Worm (Caenorhabditis elegans) whole organism, early embryonic: Measurements from ENCODE around the gene athp-2.

ENCODE experiments used
- B0310.2 ChIP-seq: sonication (generic microtip); optimal IDR thresholded peaks from 2 replicates; lab custom pipeline; 2016; ENCODE audit warnings: mild to moderate bottlenecking, missing genetic modification characterization, missing compliant biosample characterization
- F13C5.2 ChIP-seq: sonication (generic microtip); optimal IDR thresholded peaks from 2 replicates; lab custom pipeline; 2017; ENCODE audit warnings: mild to moderate bottlenecking, missing genetic modification characterization, inconsistent platforms, missing compliant biosample characterization
- aly-1 ChIP-seq: sonication (generic microtip); optimal IDR thresholded peaks from 2 replicates; lab custom pipeline; 2016; ENCODE audit warnings: missing genetic modification characterization, missing compliant biosample characterization
- ama-1 ChIP-seq: fragments of 150-350 bp; optimal IDR thresholded peaks from 2 replicates; lab custom pipeline; 2014
- ceh-13 ChIP-seq: fragments of 200-800 bp; sonication (Bioruptor generic); optimal IDR thresholded peaks from 2 replicates; lab custom pipeline; 2018; ENCODE audit warnings: mild to moderate bottlenecking, missing genetic modification characterization, missing compliant biosample characterization
- ceh-36 ChIP-seq: sonication (generic microtip); optimal IDR thresholded peaks from 2 replicates; lab custom pipeline; 2016; ENCODE audit warnings: missing genetic modification characterization, inconsistent platforms, missing compliant biosample characterization
- ets-7 ChIP-seq: sonication (generic microtip); optimal IDR thresholded peaks from 2 replicates; lab custom pipeline; 2016; ENCODE audit warnings: missing genotype, missing genetic modification characterization, missing compliant biosample characterization
- flt-1 ChIP-seq: fragments of 200-800 bp; sonication (Bioruptor generic); IDR thresholded peaks from 2 replicates; pipeline ENCODE4 v1.3.6; 2022; ENCODE audit warnings: missing genetic modification characterization, missing compliant biosample characterization
- hmbx-1 ChIP-seq: sonication (generic microtip); optimal IDR thresholded peaks from 2 replicates; lab custom pipeline; 2016; ENCODE audit warnings: mild to moderate bottlenecking, missing genetic modification characterization, missing compliant biosample characterization
- hmg-4 ChIP-seq: fragments of 200-800 bp; sonication (Bioruptor generic); optimal IDR thresholded peaks from 2 replicates; lab custom pipeline; 2018; ENCODE audit warnings: mild to moderate bottlenecking, missing genetic modification characterization, missing compliant biosample characterization
- hnd-1 ChIP-seq: sonication (generic microtip); optimal IDR thresholded peaks from 2 replicates; lab custom pipeline; 2016; ENCODE audit warnings: missing genetic modification characterization, missing compliant biosample characterization
- pes-1 ChIP-seq: fragments of 200-800 bp; sonication (Bioruptor generic); IDR thresholded peaks from 2 replicates; pipeline ENCODE4 v1.3.6; 2022; ENCODE audit warnings: missing genetic modification reagents, missing genetic modification characterization, missing compliant biosample characterization
- scrt-1 ChIP-seq: fragments of 200-800 bp; sonication (Bioruptor generic); IDR thresholded peaks from 2 replicates; pipeline ENCODE4 v1.3.6; 2022; ENCODE audit warnings: missing genetic modification characterization, missing compliant biosample characterization
- sea-1 ChIP-seq: fragments of 200-800 bp; sonication (Bioruptor generic); conservative IDR thresholded peaks from 2 replicates; pipeline ENCODE4 v1.3.6; 2022; ENCODE audit warnings: missing genetic modification characterization, missing compliant biosample characterization
- tbx-11 ChIP-seq: fragments of 200-800 bp; sonication (Bioruptor generic); IDR thresholded peaks from 2 replicates; pipeline ENCODE4 v1.3.6; 2022; ENCODE audit warnings: missing genetic modification characterization, missing compliant biosample characterization
- tbx-37 ChIP-seq: fragments of 200-800 bp; sonication (Bioruptor generic); conservative IDR thresholded peaks from 2 replicates; pipeline ENCODE4 v1.3.6; 2022; ENCODE audit warnings: missing genetic modification reagents, missing genetic modification characterization, missing compliant biosample characterization
- tra-4 ChIP-seq: sonication (generic microtip); optimal IDR thresholded peaks from 2 replicates; lab custom pipeline; 2017; ENCODE audit warnings: missing genetic modification characterization, missing compliant biosample characterization

Gene athp-2

DNA sequence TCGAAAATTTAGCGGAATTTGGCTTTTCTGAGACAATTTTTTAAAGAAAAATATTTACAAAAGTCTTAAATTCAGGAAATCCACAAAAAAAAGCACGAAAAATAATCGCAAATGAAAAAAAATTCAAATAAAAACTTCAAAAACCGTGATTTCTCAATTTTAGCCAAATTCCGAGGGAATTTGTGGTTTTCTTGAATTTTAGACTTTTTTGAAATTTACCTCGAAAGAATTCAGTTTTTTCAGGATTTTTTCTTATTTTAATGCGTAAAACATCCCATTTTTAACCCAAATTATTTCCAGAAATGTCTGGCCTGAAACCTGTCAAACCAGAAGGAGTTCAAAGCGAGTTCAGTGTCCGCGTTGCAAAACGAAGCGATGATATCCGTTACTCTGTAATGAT lies 38.7 kb upstream of the athp-2 start, which contains the start of gene gtf-2F1:
TSS of gene gtf-2F1 (plus strand) at position 301 of the 400 bp plus-strand sequence.
- no peak for TF ChIP-seq tbx-37 (GFP tag; lab: Robert Waterston, UW)
- no peak for TF ChIP-seq scrt-1 (GFP tag; lab: Robert Waterston, UW)
- TF ChIP-seq ceh-36 (tag; lab: Kevin White, UChicago) = no peak
- no peak for TF ChIP-seq sea-1 (GFP tag; lab: Robert Waterston, UW)
- no peak for TF ChIP-seq ets-7 (tag; lab: Kevin White, UChicago)
- no peak for TF ChIP-seq tra-4 (tag; lab: Kevin White, UChicago)
- TF ChIP-seq hmbx-1 (tag; lab: Kevin White, UChicago) = no peak
- TF ChIP-seq F13C5.2 = no peak
- no peak for TF ChIP-seq ceh-13 (GFP tag; lab: Kevin White, UChicago)
- no peak for TF ChIP-seq hnd-1 (tag; lab: Kevin White, UChicago)
- TF ChIP-seq aly-1 (tag; lab: Kevin White, UChicago) = no peak
- TF ChIP-seq ama-1 (lab: Kevin White, UChicago) = no peak
- no peak for TF ChIP-seq tbx-11 (GFP tag; lab: Robert Waterston, UW)
- no peak for TF ChIP-seq B0310.2 (tag; lab: Kevin White, UChicago)
- TF ChIP-seq hmg-4 = no peak
- TF ChIP-seq pes-1 (GFP tag; lab: Robert Waterston, UW) = no peak
- TF ChIP-seq flt-1 (GFP tag; lab: Robert Waterston, UW) = no peak

DNA sequence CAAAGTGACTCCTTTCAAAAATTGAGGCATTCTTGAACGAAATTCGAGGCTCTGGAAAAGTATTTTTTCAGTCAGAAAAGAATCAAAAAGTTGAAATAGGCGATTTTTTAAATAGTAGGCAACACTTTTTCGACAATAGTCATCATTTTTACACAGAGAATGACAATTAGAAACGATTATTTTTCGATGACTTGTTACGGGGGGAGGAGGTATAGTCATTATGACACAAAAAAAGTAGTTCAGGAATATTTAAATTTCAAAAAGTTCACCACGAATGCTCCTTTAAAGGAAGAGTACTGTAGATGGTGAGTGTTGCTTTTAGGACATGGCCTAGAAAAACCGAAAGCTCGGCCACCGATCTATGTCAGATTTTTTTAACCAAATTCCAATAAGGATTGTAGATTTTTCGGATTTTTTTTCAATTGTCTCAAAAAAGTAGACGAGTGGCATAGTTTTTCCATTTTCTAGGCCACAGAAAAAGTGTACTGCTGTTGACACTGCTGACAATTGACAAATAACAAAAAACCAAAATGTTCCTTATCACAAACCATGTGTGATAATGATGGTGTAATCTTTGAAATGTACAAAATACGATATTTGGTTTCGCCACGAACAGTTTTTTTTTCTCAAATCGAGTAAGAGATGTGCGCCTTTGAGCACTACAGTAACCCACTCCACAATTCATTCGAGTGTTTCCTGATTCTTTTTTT lies 32.9 kb upstream of the athp-2 start, which contains the start of gene Y52E8A.3:
TSS of gene Y52E8A.3 (minus strand) at position 51 of the 710 bp plus-strand sequence.
- TF ChIP-seq ceh-36 (tag; lab: Kevin White, UChicago) (no peak), F13C5.2 (no peak), hmg-4 (no peak), ama-1 (lab: Kevin White, UChicago) (no peak), B0310.2 (tag; lab: Kevin White, UChicago) (no peak), ceh-13 (GFP tag; lab: Kevin White, UChicago) (no peak), tbx-37 (GFP tag; lab: Robert Waterston, UW) (no peak), aly-1 (tag; lab: Kevin White, UChicago) (no peak)

DNA sequence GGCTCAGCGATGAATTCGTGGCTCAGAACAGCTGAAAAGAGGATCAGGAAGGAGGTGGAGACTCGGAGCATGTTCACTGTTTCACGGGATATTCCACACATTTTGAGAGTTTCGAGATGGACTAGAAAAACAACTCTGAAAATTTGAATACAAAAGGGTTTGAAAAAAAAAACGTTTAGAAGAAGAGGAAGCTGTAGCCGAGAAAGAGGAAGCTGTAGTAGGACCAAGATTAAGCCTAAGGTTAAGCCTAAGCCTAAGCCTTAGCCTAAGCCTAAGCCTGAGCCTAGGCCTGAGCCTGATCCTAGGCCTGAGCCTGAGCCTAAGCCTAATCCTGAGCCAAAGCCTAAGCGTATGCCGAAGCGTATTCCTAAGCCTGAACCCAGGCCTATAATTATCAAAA lies 27.9 kb upstream of the athp-2 start, which contains the start of gene plep-1:
TSS of gene plep-1 (minus strand) at position 101 of the 400 bp plus-strand sequence.
- TF ChIP-seq F13C5.2 = no peak
- peak; percentile 39 for TF ChIP-seq ceh-36 (tag; lab: Kevin White, UChicago)

DNA sequence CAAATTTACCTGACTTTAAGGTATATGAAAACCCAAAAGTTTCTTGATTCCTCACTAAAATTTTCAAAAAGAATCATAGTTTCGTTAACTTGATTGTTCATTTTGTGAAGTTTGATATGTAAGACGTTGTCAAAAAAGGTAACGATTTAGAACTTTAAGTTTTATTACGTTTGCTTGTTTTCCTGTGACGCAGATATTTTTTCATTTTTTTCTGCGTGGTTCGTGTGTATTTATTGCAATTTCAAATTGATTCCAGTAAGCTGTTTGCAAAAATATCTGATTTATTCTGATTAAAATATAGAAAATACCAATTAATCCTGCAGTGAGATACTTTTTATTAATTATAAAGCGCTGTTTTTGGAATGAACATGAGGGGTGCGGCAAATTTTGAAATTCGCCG lies 24.0 kb upstream of the athp-2 start, which contains the start of gene srw-40:
TSS of gene srw-40 (minus strand) at position 101 of the 400 bp plus-strand sequence.
- TF ChIP-seq F13C5.2 (no peak), tbx-11 (GFP tag; lab: Robert Waterston, UW) (no peak), aly-1 (tag; lab: Kevin White, UChicago) (no peak), hmg-4 (no peak), scrt-1 (GFP tag; lab: Robert Waterston, UW) (no peak), ceh-13 (GFP tag; lab: Kevin White, UChicago) (no peak), flt-1 (GFP tag; lab: Robert Waterston, UW) (no peak), hmbx-1 (tag; lab: Kevin White, UChicago) (no peak), sea-1 (GFP tag; lab: Robert Waterston, UW) (no peak), B0310.2 (tag; lab: Kevin White, UChicago) (no peak), tbx-37 (GFP tag; lab: Robert Waterston, UW) (no peak), ceh-36 (tag; lab: Kevin White, UChicago) (no peak), hnd-1 (tag; lab: Kevin White, UChicago) (no peak), ets-7 (tag; lab: Kevin White, UChicago) (no peak), pes-1 (GFP tag; lab: Robert Waterston, UW) (no peak), ama-1 (lab: Kevin White, UChicago) (no peak), tra-4 (tag; lab: Kevin White, UChicago) (no peak)

DNA sequence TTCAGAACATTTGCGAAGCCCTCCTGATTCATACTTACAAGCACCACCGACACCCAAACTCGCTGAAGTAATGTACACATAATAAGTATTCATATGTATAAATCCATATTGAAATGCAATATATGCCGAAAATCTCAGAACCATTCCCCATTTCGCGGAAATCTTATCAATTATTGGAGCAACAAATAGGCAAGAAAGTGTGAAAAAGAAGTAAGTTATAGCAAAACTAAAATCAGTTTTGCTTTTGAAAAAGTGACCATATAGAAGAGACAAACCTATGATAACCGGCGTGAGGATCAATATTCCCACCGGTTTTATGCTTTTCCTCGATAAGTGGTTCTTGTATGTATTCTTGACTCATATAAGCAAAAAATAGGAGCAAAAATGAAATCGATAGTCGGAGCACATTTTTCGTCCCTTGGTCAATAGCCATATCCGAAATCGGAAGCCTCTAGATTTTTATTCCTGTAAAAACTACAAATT lies 20.4 kb upstream of the athp-2 start, which contains the start of gene Y52E8A.6:
TSS of gene Y52E8A.6 (minus strand) at position 433 of the 483 bp plus-strand sequence.
- TF ChIP-seq ceh-36 (tag; lab: Kevin White, UChicago) (no peak), aly-1 (tag; lab: Kevin White, UChicago) (no peak), hmbx-1 (tag; lab: Kevin White, UChicago) (no peak), tbx-37 (GFP tag; lab: Robert Waterston, UW) (no peak), pes-1 (GFP tag; lab: Robert Waterston, UW) (no peak), ets-7 (tag; lab: Kevin White, UChicago) (no peak), flt-1 (GFP tag; lab: Robert Waterston, UW) (no peak), F13C5.2 (no peak), scrt-1 (GFP tag; lab: Robert Waterston, UW) (no peak), ama-1 (lab: Kevin White, UChicago) (no peak)

DNA sequence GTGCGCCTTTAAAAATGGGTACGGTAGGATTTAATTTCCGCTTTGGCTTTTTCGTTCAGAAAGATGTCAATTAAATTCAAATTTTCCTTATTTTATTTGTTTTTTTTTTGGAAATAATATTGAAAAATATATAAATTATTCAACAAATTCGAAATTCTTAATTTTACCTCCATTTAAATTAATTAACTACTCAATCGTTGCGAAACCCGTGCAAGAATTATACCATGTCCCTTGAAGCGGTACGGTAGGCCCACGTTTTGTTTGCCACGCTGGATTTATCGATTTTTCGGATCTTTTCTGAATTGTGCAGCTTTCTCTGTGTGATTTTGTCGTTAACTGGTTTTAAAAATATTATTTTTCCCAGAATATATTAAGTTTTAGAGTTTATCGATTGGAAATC lies 19.5 kb upstream of the athp-2 start, which contains the start of gene Y52E8A.2:
TSS of gene Y52E8A.2 (plus strand) at position 382 of the 400 bp plus-strand sequence.
- TF ChIP-seq ama-1 (lab: Kevin White, UChicago) = no peak
- no peak for TF ChIP-seq hnd-1 (tag; lab: Kevin White, UChicago)
- no peak for TF ChIP-seq scrt-1 (GFP tag; lab: Robert Waterston, UW)
- no peak for TF ChIP-seq tbx-37 (GFP tag; lab: Robert Waterston, UW)
- no peak for TF ChIP-seq tbx-11 (GFP tag; lab: Robert Waterston, UW)
- no peak for TF ChIP-seq flt-1 (GFP tag; lab: Robert Waterston, UW)
- no peak for TF ChIP-seq pes-1 (GFP tag; lab: Robert Waterston, UW)
- TF ChIP-seq ceh-13 (GFP tag; lab: Kevin White, UChicago) = no peak
- no peak for TF ChIP-seq hmg-4
- no peak for TF ChIP-seq sea-1 (GFP tag; lab: Robert Waterston, UW)
- no peak for TF ChIP-seq B0310.2 (tag; lab: Kevin White, UChicago)
